Worm (Caenorhabditis elegans) whole organism, dauer: Measurements from ENCODE around the gene F14H12.3.

ENCODE experiments used
- unc-62 ChIP-seq: sonication (generic microtip); optimal IDR thresholded peaks from 2 replicates; lab custom pipeline; 2017; ENCODE audit warnings: missing biosample characterization, missing genetic modification reagents, missing genetic modification characterization

F14H12.3 gene

ce11 chrX:4383316-4383936 is 39.4 kb downstream of the F14H12.3 start, which contains the start of gene lst-2:
lst-2 (minus strand) TSS chrX:4383366.
- no peak for TF ChIP-seq unc-62

ce11 chrX:4386493-4386892 is 42.5 kb downstream of the F14H12.3 start:
- TF ChIP-seq unc-62, result no peak

- TF ChIP-seq unc-62, result no peak
These were observed 44.9 kb downstream of the F14H12.3 start, which contains the start of gene dpy-23 for ce11 chrX:4388834-4389409. dpy-23 (plus strand) TSS chrX:4389359.

- no peak for TF ChIP-seq unc-62
These were observed 47.7 kb downstream of the F14H12.3 start for ce11 chrX:4391680-4392079.
